Worm (Caenorhabditis elegans): ENCODE data around the gene sre-43.
"Not testable (repeated sequence)": the region's sequence is repeated elsewhere in the genome, so short reads cannot be mapped to it uniquely, and the experiment has no call there.

sre-43 gene

ce11 chrII:14000044-14000443 is 31.2 kb upstream of the sre-43 start, which contains the start of gene F01D5.3:
Gene F01D5.3, minus strand, starts transcription at chrII:14000144.
- not testable (repeated sequence) for TF ChIP-seq ahr-1 (tag; optimal IDR thresholded peaks at IDR 0.05); T23F11.4 (GFP tag; optimal IDR thresholded peaks at IDR 0.05); hlh-6 (tag; optimal IDR thresholded peaks at IDR 0.05)

DNA sequence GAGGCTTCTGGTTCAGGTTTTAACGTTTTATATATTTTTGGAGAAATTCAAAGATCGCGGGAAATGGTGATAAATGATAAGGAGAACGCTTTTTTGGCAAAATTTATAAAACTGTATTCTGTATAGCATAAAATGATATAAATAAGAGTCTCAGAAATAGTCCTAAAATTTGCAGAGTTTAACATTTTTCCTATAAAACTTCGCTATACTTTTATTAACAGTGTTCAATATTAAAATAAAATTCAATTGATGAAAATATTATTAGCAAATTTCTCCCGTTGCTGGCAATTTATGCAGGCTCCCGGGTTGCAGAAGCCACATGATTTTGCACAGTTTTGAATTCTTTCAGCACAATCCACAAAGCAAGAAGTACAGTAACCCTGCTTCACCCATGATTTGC is 30.1 kb upstream of the sre-43 start, which contains the start of gene F01D5.2:
Gene F01D5.2, minus strand, starts transcription at position 101 of the 400 bp plus-strand sequence.
- no peak for TF ChIP-seq hlh-8 (tag; optimal IDR thresholded peaks at IDR 0.05)

DNA sequence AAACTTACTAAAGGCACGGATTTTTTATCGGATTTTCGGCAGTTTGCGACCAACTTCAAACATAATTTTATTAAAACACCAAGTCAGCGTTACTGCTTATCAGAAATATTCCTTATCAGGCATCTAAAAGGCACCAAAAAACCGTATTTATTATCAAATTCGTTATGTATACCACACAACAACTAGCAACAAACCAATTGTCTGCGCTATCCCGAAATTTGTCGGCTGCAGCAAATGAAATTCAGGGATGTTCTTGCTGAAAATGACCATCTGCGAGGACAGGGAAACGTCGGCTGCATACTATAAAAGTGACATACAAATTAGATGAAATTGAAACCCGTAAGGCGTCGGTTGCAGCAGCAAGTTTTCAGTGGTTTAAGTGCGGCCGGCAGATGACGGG is 29.1 kb upstream of the sre-43 start:
- no peak for TF ChIP-seq ztf-16 (tag; optimal IDR thresholded peaks at IDR 0.05)
- peak; percentile 13 for TF ChIP-seq elt-2 (tag; optimal IDR thresholded peaks at IDR 0.05)

DNA sequence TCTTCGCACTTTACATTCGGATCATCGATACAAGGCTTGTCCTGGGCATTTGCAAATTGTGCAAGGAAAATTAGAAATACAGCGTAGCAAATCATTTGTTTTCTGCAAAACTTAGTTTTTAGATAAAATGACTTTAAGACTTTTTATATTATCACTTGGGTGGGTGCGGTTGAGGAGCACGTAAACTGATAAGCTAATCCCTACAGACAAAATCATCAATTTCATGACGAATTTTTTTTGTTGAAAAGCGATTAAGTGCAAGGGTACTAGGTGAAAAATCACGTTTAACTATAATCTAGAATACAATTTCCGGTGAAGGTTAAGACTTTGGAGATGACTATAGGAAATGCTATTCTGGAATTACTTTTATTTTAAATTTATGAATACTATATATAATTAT is 28.6 kb upstream of the sre-43 start, which contains the start of gene F01D5.1:
Gene F01D5.1, minus strand, starts transcription at position 105 of the 400 bp plus-strand sequence.
- TF ChIP-seq tbx-7 (tag; optimal IDR thresholded peaks at IDR 0.05) (no peak), ama-1 (optimal IDR thresholded peaks at IDR 0.05) (no peak), hlh-15 (tag; optimal IDR thresholded peaks at IDR 0.05) (no peak), hlh-8 (tag; optimal IDR thresholded peaks at IDR 0.05) (no peak), pros-1 (tag; optimal IDR thresholded peaks at IDR 0.05) (no peak), tbx-2 (tag; optimal IDR thresholded peaks at IDR 0.05) (no peak), mec-3 (tag; optimal IDR thresholded peaks at IDR 0.05; ENCODE audit: borderline replicate concordance) (no peak), ceh-2 (tag; optimal IDR thresholded peaks at IDR 0.05) (no peak), F13H6.1 (tag; optimal IDR thresholded peaks at IDR 0.05) (no peak), ceh-48 (tag; optimal IDR thresholded peaks at IDR 0.05) (no peak), odd-2 (tag; optimal IDR thresholded peaks at IDR 0.05) (no peak), K09A11.1 (tag; optimal IDR thresholded peaks at IDR 0.05; ENCODE audit: insufficient read depth) (no peak), unc-3 (GFP tag; conservative IDR thresholded peaks at IDR 0.05) (no peak), unc-3 (tag; optimal IDR thresholded peaks at IDR 0.05) (no peak), C38D4.7 (GFP tag; optimal IDR thresholded peaks at IDR 0.05) (no peak), ceh-30 (tag; optimal IDR thresholded peaks at IDR 0.05) (no peak), ceh-18 (tag; optimal IDR thresholded peaks at IDR 0.05) (no peak), lim-6 (tag; optimal IDR thresholded peaks at IDR 0.05) (no peak), elt-2 (tag; optimal IDR thresholded peaks at IDR 0.05) (no peak)

DNA sequence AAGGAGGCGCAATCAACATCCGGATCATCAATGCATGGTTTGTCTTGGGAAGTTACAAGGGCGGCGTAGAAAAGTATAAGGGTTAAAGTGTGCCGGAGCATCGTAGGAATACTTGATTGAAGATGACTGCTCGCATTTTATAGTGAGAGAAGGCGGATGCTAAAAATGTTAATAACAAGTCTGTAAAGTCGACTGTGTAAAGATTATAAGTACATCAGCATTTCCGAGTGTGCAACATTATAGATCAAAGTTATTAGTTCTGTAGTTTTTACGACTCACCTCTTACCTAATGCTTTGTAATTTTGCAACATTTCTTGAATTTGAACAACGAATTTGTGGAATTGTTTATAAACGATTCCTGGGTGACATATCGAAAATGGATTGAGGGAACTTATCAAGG is 26.1 kb upstream of the sre-43 start, which contains the start of gene Y39G8B.7:
Gene Y39G8B.7, minus strand, starts transcription at position 101 of the 400 bp plus-strand sequence.
- no peak for TF ChIP-seq hlh-30 (tag; optimal IDR thresholded peaks at IDR 0.05; ENCODE audit: insufficient read depth)
- no peak for TF ChIP-seq unc-3 (GFP tag; conservative IDR thresholded peaks at IDR 0.05)
- TF ChIP-seq unc-3 (tag; optimal IDR thresholded peaks at IDR 0.05): no peak
- no peak for TF ChIP-seq ahr-1 (tag; optimal IDR thresholded peaks at IDR 0.05)
- TF ChIP-seq unc-86 (tag; optimal IDR thresholded peaks at IDR 0.05): no peak
- TF ChIP-seq elt-4 (tag; optimal IDR thresholded peaks at IDR 0.05): no peak
- TF ChIP-seq ceh-24 (tag; optimal IDR thresholded peaks at IDR 0.05): no peak
- TF ChIP-seq pha-4 (tag; optimal IDR thresholded peaks at IDR 0.05): no peak
- no peak for TF ChIP-seq ceh-9 (tag; optimal IDR thresholded peaks at IDR 0.05)
- TF ChIP-seq pat-9 (tag; optimal IDR thresholded peaks at IDR 0.05): no peak
- TF ChIP-seq hlh-6 (tag; optimal IDR thresholded peaks at IDR 0.05): no peak
- TF ChIP-seq npax-4 (tag; optimal IDR thresholded peaks at IDR 0.05): no peak
- TF ChIP-seq ref-2 (tag; optimal IDR thresholded peaks at IDR 0.05): no peak
- TF ChIP-seq ceh-45 (GFP tag; IDR thresholded peaks at IDR 0.05): no peak
- no peak for TF ChIP-seq dve-1 (tag; optimal IDR thresholded peaks at IDR 0.05)
- no peak for TF ChIP-seq sox-4 (tag; optimal IDR thresholded peaks at IDR 0.05)
- no peak for TF ChIP-seq ama-1 (optimal IDR thresholded peaks at IDR 0.05)

Data from whole organism, late embryonic.